Worm (Caenorhabditis elegans) whole organism, L2 larva: Measurements from ENCODE around the gene F01F1.11.

Source experiments
- egl-27 ChIP-seq: sonication (generic microtip); optimal IDR thresholded peaks from 3 replicates; lab custom pipeline; 2017; ENCODE audit warnings: missing biosample characterization, missing genetic modification reagents, missing genetic modification characterization
- lin-13 ChIP-seq: fragments of 150-350 bp; optimal IDR thresholded peaks from 2 replicates; lab custom pipeline; 2014; ENCODE audit warnings: missing biosample characterization, missing genetic modification reagents, missing genetic modification characterization
- lin-39 ChIP-seq: fragments of 150-350 bp; optimal IDR thresholded peaks from 2 replicates; lab custom pipeline; 2014; ENCODE audit warnings: missing biosample characterization, missing genetic modification reagents, missing genetic modification characterization
- lsy-2 ChIP-seq, 2 experiments: fragments of 150-350 bp in 1 of 2; sonication (generic microtip) in 1 of 2; optimal IDR thresholded peaks; 2 replicates each; lab custom pipeline; 2014 to 2017; ENCODE audit warnings: missing biosample characterization in 2 of 2, missing genetic modification characterization in 2 of 2
- nhr-11 ChIP-seq: fragments of 150-350 bp; optimal IDR thresholded peaks from 2 replicates; lab custom pipeline; 2014; ENCODE audit warnings: missing biosample characterization, missing genetic modification characterization
- nhr-21 ChIP-seq: fragments of 150-350 bp; optimal IDR thresholded peaks from 2 replicates; lab custom pipeline; 2014; ENCODE audit warnings: missing biosample characterization, missing genetic modification characterization
- skn-1 ChIP-seq: sonication (generic microtip); optimal IDR thresholded peaks from 2 replicates; lab custom pipeline; 2017; ENCODE audit warnings: missing biosample characterization, missing genetic modification characterization
- unc-39 ChIP-seq: fragments of 150-350 bp; optimal IDR thresholded peaks from 2 replicates; lab custom pipeline; 2014; ENCODE audit warnings: missing biosample characterization, missing genetic modification characterization
- unc-55 ChIP-seq: fragments of 150-350 bp; sonication (generic microtip); optimal IDR thresholded peaks from 3 replicates; lab custom pipeline; 2014; ENCODE audit warnings: missing biosample characterization, missing genetic modification reagents, missing genetic modification characterization
- ztf-4 ChIP-seq: fragments of 150-350 bp; optimal IDR thresholded peaks from 2 replicates; lab custom pipeline; 2014; ENCODE audit warnings: missing biosample characterization, missing genetic modification characterization

DNA sequence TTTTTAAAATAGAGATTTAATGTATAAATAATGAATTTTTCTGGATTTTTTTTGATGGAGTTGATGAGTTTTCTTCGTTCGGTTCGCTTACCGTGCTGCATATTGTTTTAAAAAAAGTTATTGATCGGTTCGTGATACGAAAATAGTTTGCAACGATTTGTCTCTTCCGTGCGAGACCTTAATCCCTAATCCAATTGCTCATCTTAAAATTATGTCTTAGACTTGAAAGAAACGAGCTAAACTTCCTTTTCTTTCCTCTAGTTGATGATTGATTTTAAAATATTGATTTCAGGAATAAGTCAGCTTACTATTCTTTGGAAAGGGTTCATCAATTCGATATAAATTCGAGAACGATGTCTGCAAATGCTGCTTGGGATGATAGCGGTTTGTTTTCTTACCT, 36.7 kb upstream of the F01F1.11 start, which contains the start of gene C28H8.3:
- TF ChIP-seq lsy-2 (tag; optimal IDR thresholded peaks at IDR 0.05; lab: Kevin White, UChicago) (no peak), lin-39 (tag; lab: Kevin White, UChicago) (no peak), nhr-21 (tag; lab: Kevin White, UChicago) (no peak), unc-55 (GFP tag; lab: Kevin White, UChicago) (no peak), lin-13 (GFP tag; lab: Kevin White, UChicago) (no peak), unc-39 (tag; lab: Kevin White, UChicago) (no peak), ztf-4 (tag; lab: Kevin White, UChicago) (no peak), nhr-11 (tag; lab: Kevin White, UChicago) (no peak), skn-1 (tag; lab: Kevin White, UChicago) (no peak), egl-27 (tag; lab: Kevin White, UChicago) (no peak)
